Worm (Caenorhabditis elegans) whole organism, L1 larva: ENCODE results near the gene H03G16.5.

Source experiments
- C04F5.9 ChIP-seq: sonication (generic microtip); optimal IDR thresholded peaks from 2 replicates; lab custom pipeline; 2016; ENCODE audit warnings: missing genetic modification characterization, missing compliant biosample characterization
- C16A3.4 ChIP-seq: fragments of 150-350 bp; optimal IDR thresholded peaks from 2 replicates; lab custom pipeline; 2014; ENCODE audit warnings: missing biosample characterization, missing genetic modification characterization
- C34B4.2 ChIP-seq: sonication (generic microtip); optimal IDR thresholded peaks from 2 replicates; lab custom pipeline; 2017; ENCODE audit warnings: mild to moderate bottlenecking, missing genetic modification characterization, missing compliant biosample characterization
- alr-1 ChIP-seq: fragments of 200-800 bp; sonication (Bioruptor generic); optimal IDR thresholded peaks from 2 replicates; lab custom pipeline; 2018; ENCODE audit warnings: borderline replicate concordance, mild to moderate bottlenecking, missing genetic modification characterization, missing compliant biosample characterization
- aly-2 ChIP-seq: fragments of 150-350 bp; optimal IDR thresholded peaks from 2 replicates; lab custom pipeline; 2014; ENCODE audit warnings: missing biosample characterization, missing genetic modification characterization
- ama-1 ChIP-seq: fragments of 150-350 bp; optimal IDR thresholded peaks from 2 replicates; lab custom pipeline; 2014
- ceh-8 ChIP-seq: fragments of 200-800 bp; sonication (Bioruptor generic); optimal IDR thresholded peaks from 2 replicates; lab custom pipeline; 2018; ENCODE audit warnings: mild to moderate bottlenecking, missing genetic modification characterization, moderate library complexity, missing compliant biosample characterization
- ceh-88 ChIP-seq: fragments of 200-800 bp; sonication (Bioruptor generic); IDR thresholded peaks from 2 replicates; pipeline ENCODE4 v1.3.6; 2022; ENCODE audit warnings: missing genetic modification characterization, missing compliant biosample characterization
- ceh-90 ChIP-seq: sonication (generic microtip); optimal IDR thresholded peaks from 2 replicates; lab custom pipeline; 2016; ENCODE audit warnings: missing genetic modification characterization, missing compliant biosample characterization
- ces-1 ChIP-seq: fragments of 150-350 bp; optimal IDR thresholded peaks from 2 replicates; lab custom pipeline; 2014; ENCODE audit warnings: missing biosample characterization, missing genetic modification reagents, missing genetic modification characterization
- dsc-1 ChIP-seq: sonication (generic microtip); optimal IDR thresholded peaks from 2 replicates; lab custom pipeline; 2016; ENCODE audit warnings: mild to moderate bottlenecking, missing genetic modification characterization, missing compliant biosample characterization
- efl-3 ChIP-seq: fragments of 200-800 bp; sonication (Bioruptor generic); optimal IDR thresholded peaks from 2 replicates; lab custom pipeline; 2018; ENCODE audit warnings: mild to moderate bottlenecking, missing genetic modification characterization, missing compliant biosample characterization
- egl-13 ChIP-seq: sonication (generic microtip); optimal IDR thresholded peaks from 2 replicates; lab custom pipeline; 2016; ENCODE audit warnings: missing genotype, missing genetic modification reagents, missing genetic modification characterization, missing compliant biosample characterization
- egl-27 ChIP-seq, 2 experiments: fragments of 150-350 bp in 1 of 2; sonication (generic microtip); optimal IDR thresholded peaks; 3 replicates each; lab custom pipeline; 2017 to 2018; ENCODE audit warnings: missing biosample characterization in 2 of 2, missing genetic modification characterization in 2 of 2, missing genetic modification reagents in 2 of 2
- elt-2 ChIP-seq: sonication (generic microtip); optimal IDR thresholded peaks from 2 replicates; lab custom pipeline; 2016; ENCODE audit warnings: missing genetic modification characterization, mild to moderate bottlenecking, inconsistent platforms, missing compliant biosample characterization, missing genetic modification reagents
- elt-3 ChIP-seq, 6 experiments: fragments of 150-350 bp in 1 of 6; sonication (generic microtip); optimal IDR thresholded peaks; 2 replicates each; lab custom pipeline; 2017 to 2018; ENCODE audit warnings: missing biosample characterization in 6 of 6, missing genetic modification characterization in 6 of 6, inconsistent platforms in 1 of 6
- fkh-10 ChIP-seq: sonication (generic microtip); optimal IDR thresholded peaks from 2 replicates; lab custom pipeline; 2017; ENCODE audit warnings: missing biosample characterization, missing genetic modification reagents, missing genetic modification characterization
- fkh-4 ChIP-seq: sonication (generic microtip); optimal IDR thresholded peaks from 2 replicates; lab custom pipeline; 2016; ENCODE audit warnings: missing compliant biosample characterization, missing genetic modification characterization, borderline replicate concordance
- fos-1 ChIP-seq: fragments of 150-350 bp; optimal IDR thresholded peaks from 2 replicates; lab custom pipeline; 2014; ENCODE audit warnings: missing biosample characterization, missing genetic modification characterization
- grh-1 ChIP-seq: fragments of 200-800 bp; sonication (Bioruptor generic); IDR thresholded peaks from 2 replicates; pipeline ENCODE4 v1.3.6; 2022; ENCODE audit warnings: missing genetic modification reagents, missing genetic modification characterization, missing compliant biosample characterization
- hlh-4 ChIP-seq: sonication (generic microtip); optimal IDR thresholded peaks from 2 replicates; lab custom pipeline; 2016; ENCODE audit warnings: mild to moderate bottlenecking, missing genetic modification characterization, missing compliant biosample characterization
- hpl-2 ChIP-seq: fragments of 150-350 bp; optimal IDR thresholded peaks from 2 replicates; lab custom pipeline; 2014; ENCODE audit warnings: missing biosample characterization, missing genetic modification reagents, missing genetic modification characterization
- irx-1 ChIP-seq: sonication (generic microtip); optimal IDR thresholded peaks from 2 replicates; lab custom pipeline; 2016; ENCODE audit warnings: missing genetic modification characterization, missing compliant biosample characterization
- isw-1 ChIP-seq: fragments of 200-800 bp; sonication (Bioruptor generic); IDR thresholded peaks from 2 replicates; pipeline ENCODE4 v1.3.6; 2022; ENCODE audit warnings: missing genetic modification characterization, missing compliant biosample characterization
- lin-14 ChIP-seq: fragments of 200-800 bp; sonication (Bioruptor generic); optimal IDR thresholded peaks from 2 replicates; lab custom pipeline; 2018; ENCODE audit warnings: mild to moderate bottlenecking, missing genetic modification characterization, moderate library complexity, missing compliant biosample characterization
- lin-15B ChIP-seq: fragments of 150-350 bp; sonication (generic microtip); optimal IDR thresholded peaks from 3 replicates; lab custom pipeline; 2014; ENCODE audit warnings: missing biosample characterization, missing genetic modification characterization
- lin-35 ChIP-seq, 2 experiments: fragments of 150-350 bp; optimal IDR thresholded peaks; 2 replicates each; lab custom pipeline; 2014; ENCODE audit warnings: missing biosample characterization in 2 of 2, missing genetic modification characterization in 2 of 2, missing genetic modification reagents in 2 of 2
- lir-3 ChIP-seq: sonication (generic microtip); optimal IDR thresholded peaks from 2 replicates; lab custom pipeline; 2016; ENCODE audit warnings: mild to moderate bottlenecking, missing genetic modification characterization, moderate library complexity, missing compliant biosample characterization; ENCODE audit not compliant: poor library complexity
- lsy-2 ChIP-seq, 2 experiments: fragments of 150-350 bp; optimal IDR thresholded peaks; 2 replicates each; lab custom pipeline; 2014; ENCODE audit warnings: missing biosample characterization in 2 of 2, missing genetic modification characterization in 2 of 2
- mab-9 ChIP-seq: fragments of 200-800 bp; sonication (Bioruptor generic); IDR thresholded peaks from 2 replicates; pipeline ENCODE4 v1.3.6; 2022; ENCODE audit warnings: missing genetic modification reagents, missing genetic modification characterization, missing compliant biosample characterization
- mep-1 ChIP-seq: fragments of 150-350 bp; optimal IDR thresholded peaks from 2 replicates; lab custom pipeline; 2014; ENCODE audit warnings: missing biosample characterization, missing genetic modification characterization
- nhr-19 ChIP-seq: fragments of 200-800 bp; sonication (Bioruptor generic); conservative IDR thresholded peaks from 2 replicates; pipeline ENCODE4 v1.3.6; 2022; ENCODE audit warnings: missing genetic modification characterization, missing compliant biosample characterization
- nhr-20 ChIP-seq: sonication (generic microtip); optimal IDR thresholded peaks from 2 replicates; lab custom pipeline; 2016; ENCODE audit warnings: mild to moderate bottlenecking, missing genetic modification characterization, missing compliant biosample characterization
- nhr-28 ChIP-seq: fragments of 150-350 bp; optimal IDR thresholded peaks from 2 replicates; lab custom pipeline; 2014; ENCODE audit warnings: missing biosample characterization, missing genetic modification characterization
- nhr-71 ChIP-seq: sonication (generic microtip); optimal IDR thresholded peaks from 2 replicates; lab custom pipeline; 2016; ENCODE audit warnings: mild to moderate bottlenecking, missing genetic modification characterization, moderate library complexity, missing compliant biosample characterization
- nhr-76 ChIP-seq: sonication (generic microtip); optimal IDR thresholded peaks from 2 replicates; lab custom pipeline; 2017; ENCODE audit warnings: missing biosample characterization, missing genetic modification characterization
- nhr-84 ChIP-seq: sonication (generic microtip); optimal IDR thresholded peaks from 2 replicates; lab custom pipeline; 2017; ENCODE audit warnings: missing biosample characterization, missing genetic modification characterization
- nhr-85 ChIP-seq: sonication (generic microtip); peaks from one replicate; lab custom pipeline; 2016; ENCODE audit warnings: missing genetic modification characterization, inconsistent platforms, missing compliant biosample characterization
- nhr-90 ChIP-seq: sonication (generic microtip); optimal IDR thresholded peaks from 2 replicates; lab custom pipeline; 2016; ENCODE audit warnings: mild to moderate bottlenecking, missing genetic modification characterization, missing compliant biosample characterization; ENCODE audit not compliant: poor library complexity
- pag-3 ChIP-seq: sonication (generic microtip); optimal IDR thresholded peaks from 2 replicates; lab custom pipeline; 2017; ENCODE audit warnings: missing genetic modification characterization, mild to moderate bottlenecking, missing compliant biosample characterization, antibody characterized with exemption, borderline replicate concordance; ENCODE audit not compliant: insufficient read depth
- skn-1 ChIP-seq: fragments of 150-350 bp; optimal IDR thresholded peaks from 2 replicates; lab custom pipeline; 2014; ENCODE audit warnings: missing biosample characterization, missing genetic modification characterization
- snu-23 ChIP-seq: sonication (generic microtip); optimal IDR thresholded peaks from 2 replicates; lab custom pipeline; 2016; ENCODE audit warnings: missing genetic modification characterization, missing compliant biosample characterization
- sox-4 ChIP-seq: sonication (generic microtip); optimal IDR thresholded peaks from 2 replicates; lab custom pipeline; 2016; ENCODE audit warnings: missing genetic modification characterization, missing compliant biosample characterization
- sptf-1 ChIP-seq: fragments of 150-350 bp; optimal IDR thresholded peaks from 2 replicates; lab custom pipeline; 2014; ENCODE audit warnings: missing biosample characterization, missing genetic modification characterization
- tbx-2 ChIP-seq: sonication (generic microtip); optimal IDR thresholded peaks from 2 replicates; lab custom pipeline; 2016; ENCODE audit warnings: missing genetic modification characterization, missing compliant biosample characterization
- unc-30 ChIP-seq: sonication (generic microtip); optimal IDR thresholded peaks from 2 replicates; lab custom pipeline; 2017; ENCODE audit warnings: missing biosample characterization, missing genetic modification characterization
- unc-86 ChIP-seq: sonication (generic microtip); optimal IDR thresholded peaks from 2 replicates; lab custom pipeline; 2016; ENCODE audit warnings: missing genetic modification characterization, missing compliant biosample characterization
- unc-98 ChIP-seq: fragments of 200-800 bp; sonication (Bioruptor generic); IDR thresholded peaks from 2 replicates; pipeline ENCODE4 v1.3.6; 2022; ENCODE audit warnings: missing genetic modification characterization, missing compliant biosample characterization
- zag-1 ChIP-seq: fragments of 150-350 bp; optimal IDR thresholded peaks from 2 replicates; lab custom pipeline; 2014; ENCODE audit warnings: missing biosample characterization, missing genetic modification characterization

H03G16.5 gene

DNA sequence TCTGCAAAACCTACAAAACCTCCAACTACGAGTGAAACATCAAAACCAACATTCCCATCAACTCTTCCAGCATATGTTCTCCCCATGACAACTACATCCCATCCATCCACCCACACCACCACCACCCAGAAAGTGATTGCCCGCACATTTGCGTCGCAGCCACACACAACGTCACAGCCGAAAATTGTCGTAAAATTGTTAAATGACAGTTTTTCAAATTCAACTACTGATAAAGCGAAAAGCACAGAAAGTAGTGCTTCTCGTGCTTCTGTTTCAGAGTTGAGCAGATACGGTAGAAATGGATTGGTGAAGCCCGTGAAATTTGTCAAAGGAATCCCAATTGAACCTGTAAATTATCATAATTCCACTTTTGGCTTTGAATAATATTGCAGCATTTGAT is 31.1 kb upstream of the H03G16.5 start:
- no peak for TF ChIP-seq C16A3.4 (tag; lab: Kevin White, UChicago)
- no peak for TF ChIP-seq dsc-1 (tag; lab: Kevin White, UChicago)
- TF ChIP-seq elt-3 (tag; optimal IDR thresholded peaks at IDR 0.05; lab: Kevin White, UChicago), result no peak
- TF ChIP-seq unc-98 (GFP tag; lab: Robert Waterston, UW), result no peak
- TF ChIP-seq elt-2 (tag; lab: Kevin White, UChicago), result no peak
- no peak for TF ChIP-seq lir-3 (tag; lab: Kevin White, UChicago)
- no peak for TF ChIP-seq C04F5.9 (tag; lab: Kevin White, UChicago)
- TF ChIP-seq ceh-88, result no peak
- TF ChIP-seq C34B4.2 (tag; lab: Kevin White, UChicago), result no peak
- TF ChIP-seq grh-1, result no peak
- TF ChIP-seq sptf-1 (tag; lab: Kevin White, UChicago), result no peak
- TF ChIP-seq pag-3 (tag; lab: Kevin White, UChicago), result no peak
- no peak for TF ChIP-seq ceh-8
- no peak for TF ChIP-seq skn-1 (tag; lab: Kevin White, UChicago)
- no peak for TF ChIP-seq alr-1 (tag; lab: Kevin White, UChicago)
- no peak for TF ChIP-seq nhr-84

DNA sequence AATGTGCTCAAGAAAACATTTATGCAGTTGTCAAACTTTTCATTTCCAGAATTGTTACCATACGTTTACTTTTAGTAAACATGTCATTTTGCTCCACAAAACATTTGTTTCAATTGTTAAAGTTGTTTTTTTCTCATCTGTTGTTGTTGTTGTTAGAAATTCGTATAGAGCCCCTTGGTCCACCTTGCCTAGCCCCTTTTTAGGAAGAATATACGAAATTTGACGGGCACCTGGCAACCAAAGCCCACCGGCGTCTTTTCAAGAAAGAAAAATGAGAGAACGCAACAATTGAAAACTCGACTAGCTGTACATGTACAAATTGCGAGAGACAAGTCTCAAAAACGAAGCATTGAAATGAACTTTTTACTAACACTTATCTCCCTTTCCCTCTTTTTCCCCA is 27.8 kb upstream of the H03G16.5 start, which contains the start of gene F09B12.5:
TSS of gene F09B12.5 (plus strand) at position 301 of the 400 bp plus-strand sequence.
- no peak for TF ChIP-seq snu-23 (GFP tag; lab: Kevin White, UChicago)
- no peak for TF ChIP-seq mab-9 (GFP tag; lab: Robert Waterston, UW)
- no peak for TF ChIP-seq hpl-2 (GFP tag; lab: Kevin White, UChicago)
- no peak for TF ChIP-seq irx-1 (tag; lab: Kevin White, UChicago)
- no peak for TF ChIP-seq pag-3 (tag; lab: Kevin White, UChicago)
- TF ChIP-seq fkh-10, result no peak
- no peak for TF ChIP-seq ceh-90 (tag; lab: Kevin White, UChicago)
- no peak for TF ChIP-seq ama-1 (lab: Kevin White, UChicago)
- TF ChIP-seq aly-2 (tag; lab: Kevin White, UChicago), result no peak
- no peak for TF ChIP-seq dsc-1 (tag; lab: Kevin White, UChicago)
- TF ChIP-seq C16A3.4 (tag; lab: Kevin White, UChicago), result no peak
- no peak for TF ChIP-seq zag-1
- no peak for TF ChIP-seq fos-1 (tag; lab: Kevin White, UChicago)
- no peak for TF ChIP-seq sptf-1 (tag; lab: Kevin White, UChicago)
- TF ChIP-seq nhr-20 (tag; lab: Kevin White, UChicago), result no peak
- TF ChIP-seq elt-2 (tag; lab: Kevin White, UChicago), result no peak
- no peak for TF ChIP-seq nhr-28

DNA sequence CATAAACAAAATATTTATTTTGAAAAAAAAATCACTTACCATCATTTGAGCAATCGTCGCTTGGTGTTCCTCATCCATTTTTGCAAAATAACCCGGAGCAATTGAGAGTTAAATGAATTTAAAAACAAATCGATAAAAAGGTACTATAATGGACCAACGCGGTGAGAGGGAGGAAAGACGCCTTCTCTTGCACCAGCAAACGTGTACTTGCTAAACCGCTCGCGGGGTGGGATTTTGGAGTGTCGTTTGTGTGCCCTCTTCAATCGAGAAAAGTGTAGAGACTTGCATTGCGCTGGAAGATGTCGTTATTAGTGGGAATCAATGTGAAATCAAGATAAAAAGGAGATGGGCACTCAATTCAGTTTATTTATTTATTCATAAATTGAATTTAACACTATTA is 27.2 kb upstream of the H03G16.5 start, which contains the start of gene H40L08.1:
TSS of gene H40L08.1 (minus strand) at position 292 of the 400 bp plus-strand sequence.
- TF ChIP-seq zag-1 (no peak), unc-86 (tag; lab: Kevin White, UChicago) (no peak), fkh-4 (tag; lab: Kevin White, UChicago) (no peak), nhr-76 (no peak), unc-30 (tag; lab: Kevin White, UChicago) (no peak), tbx-2 (tag; lab: Kevin White, UChicago) (peak; percentile 2), ceh-90 (tag; lab: Kevin White, UChicago) (no peak), lin-14 (GFP tag; lab: Kevin White, UChicago) (no peak), lin-15B (no peak), lsy-2 (tag; optimal IDR thresholded peaks at IDR 0.05; lab: Kevin White, UChicago) (peak in 1 of 2 experiments; percentile 44), mab-9 (GFP tag; lab: Robert Waterston, UW) (no peak), ces-1 (no peak), nhr-71 (peak; percentile 25), C34B4.2 (tag; lab: Kevin White, UChicago) (no peak), mep-1 (tag; lab: Kevin White, UChicago) (peak; percentile 8), efl-3 (no peak), sox-4 (tag; lab: Kevin White, UChicago) (no peak), lin-35 (GFP tag; optimal IDR thresholded peaks at IDR 0.05; lab: Kevin White, UChicago) (peak; percentile 1 to 50), egl-27 (tag; optimal IDR thresholded peaks at IDR 0.05; lab: Kevin White, UChicago) (no peak), fos-1 (tag; lab: Kevin White, UChicago) (no peak), snu-23 (GFP tag; lab: Kevin White, UChicago) (peak; percentile 40), nhr-90 (tag; lab: Kevin White, UChicago) (no peak), nhr-19 (no peak), egl-13 (no peak), isw-1 (GFP tag; lab: Robert Waterston, UW) (no peak), nhr-85 (tag; lab: Kevin White, UChicago) (peak; percentile 60), grh-1 (no peak), hlh-4 (tag; lab: Kevin White, UChicago) (no peak)
